Fruit fly (Drosophila melanogaster): ENCODE results near the gene RanGAP.

DNA sequence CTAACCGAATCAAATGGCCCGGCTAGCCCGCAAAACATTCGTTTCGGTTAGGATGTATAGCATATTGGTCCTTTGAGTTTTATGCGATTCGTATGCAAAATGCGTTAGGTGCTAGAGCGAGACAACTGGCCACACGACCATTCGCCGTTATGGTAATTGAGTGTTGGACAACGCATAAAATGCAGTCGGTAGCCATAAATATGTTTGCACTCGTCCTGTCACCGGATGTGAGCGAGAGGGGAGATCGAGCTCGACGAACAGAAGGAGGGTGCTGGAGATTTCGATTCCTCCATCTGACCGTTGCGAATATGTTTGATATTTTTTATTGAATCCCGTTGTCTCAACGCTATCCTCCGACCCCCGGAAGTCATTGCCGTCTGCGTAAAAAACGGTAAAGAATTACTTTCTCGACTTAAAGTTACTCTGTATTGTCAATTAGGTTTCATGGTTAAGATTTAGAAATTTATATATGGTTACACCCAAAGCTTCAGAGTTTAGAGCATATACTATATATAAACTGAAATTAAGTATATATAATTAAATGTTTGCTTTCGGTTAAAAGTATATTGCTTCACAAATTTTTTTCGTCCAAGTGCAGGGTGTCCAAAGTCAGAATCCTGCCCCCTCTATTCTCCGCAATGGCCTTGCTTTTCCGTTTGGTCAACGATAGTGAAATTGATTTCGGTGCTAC, 16.3 kb downstream of the RanGAP start:
- TF ChIP-seq ttk (optimal IDR thresholded peaks at IDR 0.05), result no peak
- TF ChIP-seq psq (optimal IDR thresholded peaks at IDR 0.05), result no peak
- no peak for TF ChIP-seq Myc (optimal IDR thresholded peaks at IDR 0.05)
